Fruit fly (Drosophila melanogaster) S2 (cell line): ENCODE data around the gene CG43218.

Experiments
- CG8478 ChIP-seq: fragments of >200 bp; optimal IDR thresholded peaks from 2 replicates; lab custom pipeline; 2018
- CTCF ChIP-seq, 2 experiments: fragments of >200 bp; optimal IDR thresholded peaks; 2 replicates each; lab custom pipeline; 2018

- TF ChIP-seq CG8478 (lab: Kevin White, UChicago) (no peak), CTCF (optimal IDR thresholded peaks at IDR 0.05; lab: Kevin White, UChicago) (no peak)
Observed at dm6 chr3L:21298375-21298774, 40.6 kb downstream of the CG43218 start, which contains the start of gene CG43702.
